Worm (Caenorhabditis elegans): ENCODE measurements around the gene M04D8.7.

M04D8.7 gene

DNA sequence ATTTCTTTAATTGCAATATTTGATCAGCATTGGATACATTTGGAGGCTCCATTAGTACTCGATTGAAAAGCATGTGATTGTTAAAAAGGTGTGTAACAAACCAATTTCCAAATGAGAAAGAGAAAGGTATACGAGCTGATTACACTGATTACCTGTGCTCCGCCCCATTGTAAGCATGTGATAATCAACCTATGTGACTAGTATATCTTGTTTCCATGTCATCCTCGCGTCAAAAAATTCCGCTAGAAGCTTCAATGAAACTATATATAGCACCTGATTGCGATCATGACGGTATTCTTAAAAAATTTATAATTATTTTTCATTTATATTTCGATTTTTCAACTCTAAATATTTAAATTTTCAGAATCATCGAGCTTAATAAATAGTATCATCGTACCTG, 6.7 kb upstream of the M04D8.7 start, which contains the start of gene M04D8.4:
M04D8.4 (minus strand) TSS at position 101 of the 400 bp plus-strand sequence.
- TF ChIP-seq mdl-1 (tag; optimal IDR thresholded peaks at IDR 0.05) (no peak), R02D3.7 (tag; optimal IDR thresholded peaks at IDR 0.05) (no peak), elt-3 (tag; optimal IDR thresholded peaks at IDR 0.05) (no peak), alr-1 (tag; optimal IDR thresholded peaks at IDR 0.05) (no peak), ZK546.5 (tag; optimal IDR thresholded peaks at IDR 0.05) (no peak), nhr-11 (tag; optimal IDR thresholded peaks at IDR 0.05) (no peak), Y55F3AM.14 (GFP tag; optimal IDR thresholded peaks at IDR 0.05) (no peak), dmd-4 (tag; optimal IDR thresholded peaks at IDR 0.05) (no peak), skn-1 (tag; optimal IDR thresholded peaks at IDR 0.05) (no peak), ztf-1 (GFP tag; conservative IDR thresholded peaks at IDR 0.05) (no peak), mab-5 (tag; optimal IDR thresholded peaks at IDR 0.05) (no peak), unc-62 (GFP tag; optimal IDR thresholded peaks at IDR 0.05) (no peak), sma-3 (GFP tag; optimal IDR thresholded peaks at IDR 0.05) (no peak), ama-1 (optimal IDR thresholded peaks at IDR 0.05) (no peak), nhr-77 (tag; optimal IDR thresholded peaks at IDR 0.05) (no peak), lin-11 (tag; optimal IDR thresholded peaks at IDR 0.05) (no peak), crh-2 (tag; optimal IDR thresholded peaks at IDR 0.05) (no peak)

DNA sequence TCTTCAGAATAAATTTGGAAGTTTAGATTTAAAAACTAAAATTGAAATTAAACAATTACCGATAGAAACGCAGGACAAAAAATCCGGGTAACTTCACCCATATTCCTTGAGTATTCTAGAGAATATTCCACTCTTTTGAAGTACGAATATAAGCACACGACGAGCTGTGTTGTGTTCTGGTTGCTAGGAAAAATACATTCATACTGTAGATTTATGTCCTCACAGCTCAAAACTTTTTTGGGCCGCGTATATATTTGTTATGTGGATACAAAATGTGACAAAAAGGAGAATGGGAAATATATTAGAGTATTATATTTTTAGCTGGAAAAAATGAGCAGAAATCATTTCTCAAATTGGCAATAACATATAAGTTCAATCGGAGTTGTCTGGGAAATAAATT, 4.0 kb upstream of the M04D8.7 start, which contains the start of gene M04D8.5:
M04D8.5 (minus strand) TSS at position 101 of the 400 bp plus-strand sequence.
- TF ChIP-seq C34F6.9 (tag; optimal IDR thresholded peaks at IDR 0.05): no peak
- TF ChIP-seq unc-39 (tag; optimal IDR thresholded peaks at IDR 0.05): no peak
- TF ChIP-seq nhr-77 (tag; optimal IDR thresholded peaks at IDR 0.05): no peak
- no peak for TF ChIP-seq skn-1 (tag; optimal IDR thresholded peaks at IDR 0.05)
- no peak for TF ChIP-seq crh-2 (tag; optimal IDR thresholded peaks at IDR 0.05)
- TF ChIP-seq sem-4 (tag; optimal IDR thresholded peaks at IDR 0.05): no peak
- no peak for TF ChIP-seq sma-3 (GFP tag; optimal IDR thresholded peaks at IDR 0.05)
- TF ChIP-seq alr-1 (tag; optimal IDR thresholded peaks at IDR 0.05): no peak

DNA sequence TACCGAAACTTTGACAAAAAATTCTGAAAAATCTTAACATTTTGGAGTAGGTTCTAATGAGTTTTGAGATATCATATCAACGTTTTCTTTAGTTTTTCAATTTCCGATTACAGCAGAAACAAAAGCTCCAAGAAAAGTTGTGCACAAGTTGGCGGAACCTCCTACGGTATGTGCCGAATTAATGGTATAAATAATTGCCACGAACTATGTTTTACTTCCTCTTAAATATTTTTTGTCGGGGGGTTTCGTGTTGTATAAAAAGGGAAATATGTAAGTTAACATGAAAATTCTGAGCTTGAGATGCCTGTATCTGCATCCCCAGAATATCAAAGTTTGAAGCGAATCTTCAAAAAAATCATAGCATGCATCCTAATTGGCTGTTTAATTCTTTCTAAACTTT, 3.4 kb upstream of the M04D8.7 start, which contains the start of gene M04D8.8:
M04D8.8 (plus strand) TSS at position 301 of the 400 bp plus-strand sequence.
- TF ChIP-seq nhr-6 (tag; optimal IDR thresholded peaks at IDR 0.05) (no peak), nhr-23 (tag; optimal IDR thresholded peaks at IDR 0.05) (no peak), mdl-1 (tag; optimal IDR thresholded peaks at IDR 0.05) (no peak), ama-1 (optimal IDR thresholded peaks at IDR 0.05) (no peak), alr-1 (tag; optimal IDR thresholded peaks at IDR 0.05) (no peak), ceh-82 (tag; optimal IDR thresholded peaks at IDR 0.05) (no peak), nhr-77 (tag; optimal IDR thresholded peaks at IDR 0.05) (no peak), unc-39 (tag; optimal IDR thresholded peaks at IDR 0.05) (no peak), ZK546.5 (tag; optimal IDR thresholded peaks at IDR 0.05) (no peak), lin-39 (tag; optimal IDR thresholded peaks at IDR 0.05) (no peak), aly-2 (tag; optimal IDR thresholded peaks at IDR 0.05) (no peak), mab-5 (tag; optimal IDR thresholded peaks at IDR 0.05) (no peak), dmd-4 (tag; optimal IDR thresholded peaks at IDR 0.05) (no peak), sma-3 (GFP tag; optimal IDR thresholded peaks at IDR 0.05) (no peak), snpc-4 (tag; optimal IDR thresholded peaks at IDR 0.05) (no peak), blmp-1 (tag; optimal IDR thresholded peaks at IDR 0.05; ENCODE audit: insufficient read depth) (no peak), nhr-12 (tag; optimal IDR thresholded peaks at IDR 0.05) (no peak), sma-9 (GFP tag; optimal IDR thresholded peaks at IDR 0.05) (no peak), sma-9 (tag; optimal IDR thresholded peaks at IDR 0.05) (no peak), fos-1 (tag; optimal IDR thresholded peaks at IDR 0.05) (no peak)

DNA sequence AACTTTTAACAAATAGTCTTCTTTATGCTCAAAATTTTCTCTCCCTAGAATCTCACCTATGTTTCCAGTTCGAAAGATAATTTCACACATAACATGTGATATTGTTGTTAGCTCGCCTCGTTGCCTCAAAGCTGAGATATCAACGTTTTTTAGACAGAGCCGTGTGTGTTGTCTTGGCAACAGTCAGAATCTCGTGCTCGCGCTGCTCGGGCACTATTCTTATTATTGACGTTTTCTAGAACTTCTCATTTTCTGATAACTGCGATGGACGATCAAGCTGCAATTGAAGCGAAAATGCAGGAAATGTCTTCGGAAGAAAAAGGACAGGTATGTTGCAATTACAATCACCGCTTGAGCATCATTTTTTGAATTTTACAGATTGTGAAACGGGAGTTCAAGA, 1.5 kb upstream of the M04D8.7 start, which contains the start of gene xbx-3:
xbx-3 (plus strand) TSS at position 163 of the 400 bp plus-strand sequence.
- TF ChIP-seq nhr-6 (tag; optimal IDR thresholded peaks at IDR 0.05) (no peak), nhr-21 (tag; optimal IDR thresholded peaks at IDR 0.05) (peak; percentile 24), ceh-16 (tag; optimal IDR thresholded peaks at IDR 0.05) (no peak)

DNA sequence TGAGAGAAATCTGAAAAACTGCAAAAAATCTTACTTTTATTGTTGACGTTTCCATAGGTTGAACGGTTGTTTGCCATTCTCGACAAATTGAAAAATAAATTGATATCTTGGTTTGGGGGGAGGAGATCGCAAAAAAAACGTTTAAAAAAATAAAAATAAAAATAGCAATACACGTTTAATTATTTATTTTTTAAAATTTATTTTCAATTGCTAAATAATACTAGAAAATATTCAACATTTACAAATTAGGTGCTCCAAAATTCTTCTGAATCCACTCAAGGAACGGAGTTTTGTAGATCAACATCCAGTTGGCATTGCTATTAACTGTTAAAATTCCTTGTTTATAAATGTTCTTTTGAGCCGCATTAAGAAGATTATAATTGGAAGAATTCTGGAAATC, 2.8 kb downstream of the M04D8.7 start, which contains the start of gene T16G12.7:
T16G12.7 (minus strand) TSS at position 101 of the 400 bp plus-strand sequence.
- TF ChIP-seq zag-1 (tag; optimal IDR thresholded peaks at IDR 0.05) (no peak), lin-11 (tag; optimal IDR thresholded peaks at IDR 0.05) (no peak), dmd-4 (tag; optimal IDR thresholded peaks at IDR 0.05) (no peak), nhr-23 (tag; optimal IDR thresholded peaks at IDR 0.05) (no peak), lin-13 (GFP tag; optimal IDR thresholded peaks at IDR 0.05) (no peak), crh-2 (tag; optimal IDR thresholded peaks at IDR 0.05) (no peak), mdl-1 (tag; optimal IDR thresholded peaks at IDR 0.05) (no peak), lsy-2 (tag; optimal IDR thresholded peaks at IDR 0.05) (no peak), nhr-25 (tag; optimal IDR thresholded peaks at IDR 0.05) (no peak), ama-1 (optimal IDR thresholded peaks at IDR 0.05) (no peak), lin-39 (tag; optimal IDR thresholded peaks at IDR 0.05) (no peak), C34F6.9 (tag; optimal IDR thresholded peaks at IDR 0.05) (no peak)
